Fruit fly (Drosophila melanogaster) whole organism: Measurements from ENCODE around the gene SoYb.

ENCODE experiments used
- CG8478 ChIP-seq: fragments of >200 bp; optimal IDR thresholded peaks from 2 replicates; lab custom pipeline; 2018; ENCODE audit warnings: inconsistent platforms
- Dll ChIP-seq: fragments of >200 bp; optimal IDR thresholded peaks from 2 replicates; lab custom pipeline; 2017
- EcR ChIP-seq, 2 experiments: fragments of >200 bp; optimal IDR thresholded peaks; 2 replicates each; lab custom pipeline; 2017; ENCODE audit warnings: missing biosample characterization in 2 of 2, missing genetic modification characterization in 2 of 2, missing genetic modification reagents in 2 of 2
- pan ChIP-seq: fragments of >200 bp; optimal IDR thresholded peaks from 2 replicates; lab custom pipeline; 2017
- psq ChIP-seq: fragments of >200 bp; optimal IDR thresholded peaks from 2 replicates; lab custom pipeline; 2017
- usp ChIP-seq: fragments of >200 bp; optimal IDR thresholded peaks from 2 replicates; lab custom pipeline; 2017; ENCODE audit warnings: missing biosample characterization, missing genetic modification characterization, mixed read lengths

SoYb gene

DNA sequence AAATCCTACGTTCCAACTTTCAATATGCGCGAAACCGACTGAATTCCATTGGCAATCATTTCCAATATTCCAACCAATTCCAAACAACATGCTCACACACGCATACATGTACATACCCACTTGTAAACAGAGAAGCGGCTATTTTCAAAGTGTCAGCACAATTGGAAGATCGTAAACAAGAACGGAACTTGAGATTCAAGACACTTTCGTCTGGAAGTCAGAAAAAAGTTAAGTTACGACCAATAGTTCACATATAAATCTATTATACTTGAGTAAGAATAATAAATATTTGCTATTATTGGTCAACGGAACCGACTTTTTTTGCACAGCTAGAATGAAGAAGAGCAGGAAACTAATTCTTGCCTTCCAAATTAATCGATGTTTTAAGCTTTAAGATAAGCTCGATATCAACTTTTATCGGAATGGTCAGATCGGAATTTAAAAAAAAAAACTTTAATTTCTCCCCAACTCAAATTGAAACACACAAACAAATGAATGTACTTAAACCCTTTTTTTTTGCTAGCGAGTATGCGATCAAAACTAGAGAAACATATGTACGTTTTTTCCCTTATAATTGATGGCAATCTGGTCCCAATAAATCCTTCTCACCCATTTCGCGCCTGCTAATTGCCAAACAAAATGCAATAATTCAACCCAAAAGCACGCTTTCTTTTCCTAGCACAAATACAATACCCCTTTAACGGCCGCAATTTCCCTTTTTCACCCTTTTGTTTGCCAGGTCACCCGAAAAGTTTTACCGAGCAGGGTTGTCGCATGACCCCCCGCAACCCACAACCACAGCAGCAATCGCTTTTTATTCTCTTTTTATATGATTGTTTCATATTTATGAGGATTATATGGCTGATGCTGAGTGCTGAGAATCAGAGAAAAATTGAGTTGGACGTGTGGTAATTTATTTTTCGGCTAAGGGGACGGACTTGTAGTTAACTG lies at the start of gene SoYb, which contains the start of gene CG31875:
Gene SoYb, minus strand, starts transcription at position 329 of the 951 bp plus-strand sequence.
Gene CG31875, minus strand, starts transcription at position 329 of the 951 bp plus-strand sequence.
- TF ChIP-seq Dll (lab: Kevin White, UChicago) = no peak
- no peak for TF ChIP-seq CG8478 (lab: Kevin White, UChicago)
- no peak for TF ChIP-seq pan (lab: Kevin White, UChicago)
- TF ChIP-seq usp (GFP tag; lab: Kevin White, UChicago) = no peak
- TF ChIP-seq EcR (GFP tag; optimal IDR thresholded peaks at IDR 0.05; lab: Kevin White, UChicago) = no peak
- TF ChIP-seq psq = no peak

DNA sequence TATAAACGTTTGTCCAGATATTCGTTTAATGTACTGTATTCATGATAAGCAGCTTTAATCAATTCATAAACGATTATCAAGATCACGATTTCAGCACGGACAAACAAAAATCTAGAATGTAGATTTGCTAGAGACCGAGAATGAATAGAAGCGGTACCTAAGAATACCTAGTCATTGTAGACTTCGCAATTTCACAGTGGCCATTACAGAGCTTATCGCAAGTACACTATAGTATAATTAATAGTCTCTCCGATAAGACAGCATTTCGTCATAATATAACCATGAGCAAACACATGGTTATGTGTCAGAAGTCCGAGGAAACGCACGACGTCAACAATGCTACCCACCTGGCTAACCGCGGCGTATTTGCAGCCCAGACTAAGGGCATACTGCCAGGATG lies 46.7 kb upstream of the SoYb start, which contains the start of gene CG33301:
Gene CG33301, plus strand, starts transcription at position 301 of the 400 bp plus-strand sequence.
- TF ChIP-seq EcR (GFP tag; optimal IDR thresholded peaks at IDR 0.05; lab: Kevin White, UChicago) (no peak), CG8478 (lab: Kevin White, UChicago) (no peak)

DNA sequence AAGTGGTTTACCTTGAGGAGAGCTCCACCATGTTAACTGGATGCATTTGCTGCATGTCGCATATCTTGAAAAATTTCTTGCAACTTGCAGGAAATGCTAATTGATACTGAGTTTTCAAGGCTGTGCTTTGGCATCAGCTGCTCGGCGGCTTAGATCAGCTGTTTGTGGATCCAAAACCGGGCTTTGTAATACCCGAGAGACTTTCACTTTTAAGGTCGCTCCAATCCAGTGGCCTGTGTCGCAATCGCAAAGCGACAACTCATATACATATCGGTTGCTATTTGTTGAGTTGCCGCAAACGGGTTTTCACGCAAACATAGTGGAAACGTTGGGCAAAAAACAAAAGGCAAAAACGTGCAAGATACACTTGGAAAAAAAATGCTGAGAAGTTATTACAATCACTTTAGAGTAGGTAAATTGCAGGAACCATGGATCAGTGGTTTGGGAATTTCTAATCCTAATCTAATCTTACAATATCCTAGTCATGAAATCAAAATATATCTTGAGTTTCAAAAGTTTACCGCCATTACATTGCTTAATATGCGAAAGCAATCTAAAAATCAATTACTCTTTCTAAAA lies 33.3 kb upstream of the SoYb start:
- TF ChIP-seq psq (no peak), CG8478 (lab: Kevin White, UChicago) (no peak), usp (GFP tag; lab: Kevin White, UChicago) (no peak), pan (lab: Kevin White, UChicago) (no peak), Dll (lab: Kevin White, UChicago) (no peak), EcR (GFP tag; optimal IDR thresholded peaks at IDR 0.05; lab: Kevin White, UChicago) (no peak)

DNA sequence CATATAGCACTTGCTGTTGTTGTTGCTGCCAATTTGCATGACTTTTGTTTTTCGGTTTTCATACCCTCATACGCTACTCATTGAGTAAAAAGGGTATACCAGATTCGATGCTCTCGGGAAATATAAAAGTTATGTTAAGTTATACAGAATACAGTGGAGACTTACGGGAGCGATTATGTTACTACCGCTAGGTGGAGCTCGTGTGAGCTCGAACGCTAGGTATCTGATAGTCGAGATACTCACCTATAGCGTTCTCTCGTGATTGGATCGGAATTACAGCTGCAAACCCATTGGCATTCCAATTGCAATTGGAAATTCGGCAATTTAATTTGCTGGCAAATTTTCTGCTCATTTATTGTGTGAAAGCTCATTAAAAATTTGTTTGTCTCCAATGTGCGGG lies 30.9 kb upstream of the SoYb start:
- no peak for TF ChIP-seq EcR (GFP tag; optimal IDR thresholded peaks at IDR 0.05; lab: Kevin White, UChicago)
- TF ChIP-seq usp (GFP tag; lab: Kevin White, UChicago) = no peak
- no peak for TF ChIP-seq pan (lab: Kevin White, UChicago)
- TF ChIP-seq psq = no peak
- no peak for TF ChIP-seq Dll (lab: Kevin White, UChicago)
- TF ChIP-seq CG8478 (lab: Kevin White, UChicago) = no peak

DNA sequence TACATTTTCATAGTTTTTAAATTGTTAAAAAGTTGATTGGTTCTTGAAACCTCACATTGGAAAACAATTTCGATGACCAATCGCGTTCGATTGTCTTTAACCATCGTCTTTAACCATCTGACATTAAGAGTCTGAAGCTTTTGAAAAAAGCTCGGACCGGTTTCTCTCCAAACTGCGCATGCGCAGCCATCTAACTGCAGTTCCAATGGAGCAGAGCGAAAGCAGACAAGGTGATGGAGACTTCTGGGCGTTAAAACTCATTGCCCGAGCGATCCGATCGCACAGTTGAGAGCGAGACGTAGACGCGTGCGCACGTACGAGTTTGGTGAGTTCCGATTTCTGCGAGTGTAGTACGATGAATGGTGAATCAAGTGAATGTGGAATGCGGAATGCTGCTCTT lies 29.9 kb upstream of the SoYb start, which contains the start of gene obst-B:
Gene obst-B, plus strand, starts transcription at position 276 of the 400 bp plus-strand sequence.
- TF ChIP-seq Dll (lab: Kevin White, UChicago) (no peak), usp (GFP tag; lab: Kevin White, UChicago) (no peak), EcR (GFP tag; optimal IDR thresholded peaks at IDR 0.05; lab: Kevin White, UChicago) (no peak), pan (lab: Kevin White, UChicago) (no peak), CG8478 (lab: Kevin White, UChicago) (no peak), psq (no peak)

DNA sequence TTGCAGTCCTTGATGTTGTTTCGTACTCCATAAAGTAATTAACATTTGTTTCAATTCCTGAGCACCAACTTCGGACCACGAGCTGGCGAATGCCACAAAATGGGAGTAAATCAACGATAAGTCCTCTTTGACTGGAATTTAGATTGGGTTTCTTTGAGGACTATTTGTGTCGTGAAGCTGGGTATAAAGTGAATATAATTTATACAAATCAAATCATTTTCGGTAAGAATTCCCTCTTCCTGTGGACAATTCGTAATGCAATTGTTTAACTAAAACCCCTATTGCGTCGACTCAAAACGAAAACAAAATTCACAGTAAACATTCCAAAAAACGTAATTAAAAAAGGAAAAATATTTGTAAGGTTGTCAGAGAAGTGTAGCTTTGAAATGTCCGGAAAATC lies 23.8 kb upstream of the SoYb start, which contains the start of gene CG13127:
Gene CG13127, plus strand, starts transcription at position 301 of the 400 bp plus-strand sequence.
- TF ChIP-seq pan (lab: Kevin White, UChicago) = no peak
- no peak for TF ChIP-seq CG8478 (lab: Kevin White, UChicago)
- TF ChIP-seq usp (GFP tag; lab: Kevin White, UChicago) = no peak
- TF ChIP-seq Dll (lab: Kevin White, UChicago) = no peak
- no peak for TF ChIP-seq psq
- no peak for TF ChIP-seq EcR (GFP tag; optimal IDR thresholded peaks at IDR 0.05; lab: Kevin White, UChicago)

DNA sequence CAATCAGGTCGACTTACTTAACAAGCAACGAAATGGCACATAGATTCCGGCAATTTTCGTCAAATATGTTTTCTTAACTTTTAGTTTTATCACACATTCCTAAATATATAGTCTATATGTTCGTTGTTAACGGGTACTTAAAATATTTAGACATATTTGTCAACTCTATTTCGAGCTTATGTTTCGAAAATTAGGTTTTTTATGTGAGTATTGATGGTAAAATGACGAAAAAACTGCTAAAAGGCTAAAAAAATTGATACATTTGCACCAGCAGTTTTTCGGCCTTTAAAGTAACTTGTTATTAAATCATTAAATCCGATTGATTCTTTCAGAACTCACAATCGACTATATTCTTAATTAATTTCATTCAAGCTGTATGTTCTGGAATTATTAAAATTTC lies 14.8 kb upstream of the SoYb start, which contains the start of gene CG13131:
Gene CG13131, minus strand, starts transcription at position 101 of the 400 bp plus-strand sequence.
- TF ChIP-seq Dll (lab: Kevin White, UChicago) = no peak
- no peak for TF ChIP-seq CG8478 (lab: Kevin White, UChicago)
- TF ChIP-seq pan (lab: Kevin White, UChicago) = no peak
- no peak for TF ChIP-seq usp (GFP tag; lab: Kevin White, UChicago)
- TF ChIP-seq EcR (GFP tag; optimal IDR thresholded peaks at IDR 0.05; lab: Kevin White, UChicago) = no peak
- no peak for TF ChIP-seq psq

DNA sequence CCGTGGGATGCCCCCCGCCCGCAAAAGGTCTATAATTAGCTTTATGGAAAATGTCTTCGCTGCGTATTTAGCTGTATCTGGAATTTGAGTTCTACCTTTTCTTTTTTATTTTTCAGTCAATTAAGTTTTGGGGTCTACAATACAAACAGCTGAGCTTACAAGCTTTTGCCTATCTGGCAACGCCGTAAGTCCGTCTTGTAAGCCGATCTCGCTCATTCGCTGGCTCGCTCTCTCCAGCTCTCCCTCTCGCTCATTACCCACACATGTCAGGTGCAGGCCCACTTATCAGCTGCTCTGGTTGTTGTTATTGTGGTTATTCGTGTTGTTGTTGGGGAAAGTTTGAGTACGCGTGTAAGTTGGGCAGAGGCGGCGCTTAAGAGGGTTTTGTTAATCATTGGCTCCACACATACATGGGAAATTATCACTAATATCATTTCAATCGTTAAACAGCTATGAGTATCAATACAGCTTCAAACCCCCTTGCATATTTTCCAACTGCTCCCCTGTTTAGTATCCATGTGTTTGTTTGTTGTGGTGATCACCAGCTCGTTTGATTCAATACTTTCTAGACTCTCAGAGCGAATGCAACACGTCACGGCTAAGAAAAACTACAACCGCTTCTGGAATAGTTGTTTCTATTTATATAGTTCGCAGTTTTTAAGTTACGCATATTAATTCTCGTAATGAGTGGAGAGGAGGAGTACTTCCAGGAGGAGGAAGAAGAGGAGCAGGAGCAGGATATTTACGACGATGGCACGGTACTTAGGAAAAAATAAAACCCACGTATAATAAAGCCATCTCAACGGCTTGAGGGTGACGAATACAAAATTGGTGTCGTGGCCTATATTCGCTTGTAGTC lies 7.5 kb upstream of the SoYb start:
- TF ChIP-seq Dll (lab: Kevin White, UChicago) (no peak), CG8478 (lab: Kevin White, UChicago) (no peak), EcR (GFP tag; optimal IDR thresholded peaks at IDR 0.05; lab: Kevin White, UChicago) (no peak), pan (lab: Kevin White, UChicago) (no peak), usp (GFP tag; lab: Kevin White, UChicago) (no peak), psq (no peak)

DNA sequence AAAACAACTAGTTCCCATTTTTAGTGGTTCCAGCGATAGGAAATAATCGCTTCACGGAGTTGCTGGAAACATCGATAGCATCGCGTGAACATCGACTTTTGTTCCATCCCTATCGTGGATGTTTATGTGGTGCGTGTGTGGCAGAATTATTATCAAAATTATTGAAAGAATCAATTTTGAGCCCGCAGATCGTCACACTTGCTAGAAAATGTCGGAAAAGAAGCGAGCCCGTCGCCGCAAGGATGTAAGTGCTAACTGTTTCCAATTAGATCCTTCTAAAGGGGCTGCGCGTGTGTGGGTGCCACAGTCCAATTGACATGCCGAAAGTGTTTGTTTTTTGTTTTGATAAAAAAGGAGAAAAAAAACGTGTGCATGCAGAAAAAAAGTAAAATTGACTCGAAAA lies 6.8 kb upstream of the SoYb start, which contains the start of gene Trp1:
Gene Trp1, plus strand, starts transcription at position 89 of the 403 bp plus-strand sequence.
- TF ChIP-seq psq (no peak), Dll (lab: Kevin White, UChicago) (no peak), pan (lab: Kevin White, UChicago) (no peak), CG8478 (lab: Kevin White, UChicago) (no peak), usp (GFP tag; lab: Kevin White, UChicago) (no peak), EcR (GFP tag; optimal IDR thresholded peaks at IDR 0.05; lab: Kevin White, UChicago) (no peak)

DNA sequence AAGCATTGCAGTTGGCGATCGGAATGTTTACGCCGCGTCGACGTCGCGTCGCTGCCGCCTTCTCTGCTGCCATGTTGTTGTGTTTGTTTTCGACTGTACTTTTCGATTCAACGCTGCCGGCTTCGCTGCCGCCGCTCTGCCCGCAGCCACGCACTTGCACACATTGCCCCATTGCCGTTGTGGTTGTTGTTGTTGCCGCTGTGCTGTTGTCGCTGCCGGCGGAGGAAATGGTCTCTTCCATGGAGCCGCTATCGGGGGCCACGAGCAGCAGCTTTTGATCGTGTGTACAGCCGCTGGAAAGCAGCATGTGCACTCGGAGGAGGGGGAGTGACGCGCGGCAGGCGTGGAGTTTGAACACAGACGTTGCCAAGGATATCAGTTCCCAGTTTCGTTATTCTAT lies 2.0 kb upstream of the SoYb start:
- TF ChIP-seq pan (lab: Kevin White, UChicago) (no peak), usp (GFP tag; lab: Kevin White, UChicago) (no peak), Dll (lab: Kevin White, UChicago) (no peak), psq (no peak), EcR (GFP tag; optimal IDR thresholded peaks at IDR 0.05; lab: Kevin White, UChicago) (no peak), CG8478 (lab: Kevin White, UChicago) (no peak)
